Fruit fly (Drosophila melanogaster) whole organism, adult: ENCODE results near the gene QIL1.

ENCODE experiments used
- CG11617 ChIP-seq: fragments of 200-800 bp; sonication (Bioruptor generic); optimal IDR thresholded peaks from 2 replicates; lab custom pipeline; 2017; ENCODE audit warnings: mild to moderate bottlenecking, missing biosample characterization, missing genetic modification reagents, missing genetic modification characterization
- CG12768 ChIP-seq: fragments of 200-800 bp; sonication (Bioruptor generic); optimal IDR thresholded peaks from 2 replicates; lab custom pipeline; 2017; ENCODE audit warnings: missing biosample characterization, missing genetic modification characterization, mild to moderate bottlenecking, moderate library complexity, missing genetic modification reagents
- CG14711 ChIP-seq: fragments of 200-800 bp; sonication (Bioruptor generic); optimal IDR thresholded peaks from 2 replicates; lab custom pipeline; 2018; ENCODE audit warnings: missing biosample characterization, mild to moderate bottlenecking, missing genetic modification characterization, moderate library complexity
- CG1620 ChIP-seq: fragments of 200-800 bp; sonication (Bioruptor generic); optimal IDR thresholded peaks from 2 replicates; lab custom pipeline; 2016; ENCODE audit warnings: missing biosample characterization, missing genetic modification characterization
- CG33017 ChIP-seq: fragments of 200-800 bp; sonication (Bioruptor generic); optimal IDR thresholded peaks from 2 replicates; lab custom pipeline; 2018; ENCODE audit warnings: missing biosample characterization, mild to moderate bottlenecking, missing genetic modification characterization, moderate library complexity
- CG5204 ChIP-seq: fragments of 200-800 bp; sonication (Bioruptor generic); optimal IDR thresholded peaks from 2 replicates; lab custom pipeline; 2016; ENCODE audit warnings: missing biosample characterization, missing genetic modification characterization
- CG7045 ChIP-seq: fragments of 200-800 bp; sonication (Bioruptor generic); optimal IDR thresholded peaks from 2 replicates; lab custom pipeline; 2017; ENCODE audit warnings: missing biosample characterization, mild to moderate bottlenecking, missing genetic modification characterization
- CG7101 ChIP-seq: fragments of 200-800 bp; sonication (Bioruptor generic); optimal IDR thresholded peaks from 2 replicates; lab custom pipeline; 2018; ENCODE audit warnings: missing biosample characterization, mild to moderate bottlenecking, missing genetic modification characterization, moderate library complexity
- Clk ChIP-seq: fragments of 200-800 bp; sonication (Bioruptor generic); optimal IDR thresholded peaks from 2 replicates; lab custom pipeline; 2017; ENCODE audit warnings: missing biosample characterization, missing genetic modification characterization
- Crg-1 ChIP-seq: fragments of 200-800 bp; sonication (Bioruptor generic); optimal IDR thresholded peaks from 2 replicates; lab custom pipeline; 2016; ENCODE audit warnings: missing biosample characterization, missing genetic modification characterization
- Hr96 ChIP-seq: fragments of 200-800 bp; sonication (Bioruptor generic); optimal IDR thresholded peaks from 2 replicates; lab custom pipeline; 2016; ENCODE audit warnings: missing biosample characterization, missing genetic modification characterization
- Mnt ChIP-seq: fragments of 200-800 bp; sonication (Bioruptor generic); optimal IDR thresholded peaks from 2 replicates; lab custom pipeline; 2016; ENCODE audit warnings: missing biosample characterization, mild to moderate bottlenecking, missing genetic modification characterization
- bab1 ChIP-seq: fragments of 200-800 bp; sonication (Bioruptor generic); optimal IDR thresholded peaks from 3 replicates; lab custom pipeline; 2019; ENCODE audit warnings: missing biosample characterization, mild to moderate bottlenecking, missing genetic modification characterization, moderate library complexity
- cic ChIP-seq: fragments of 200-800 bp; sonication (Bioruptor generic); optimal IDR thresholded peaks from 2 replicates; lab custom pipeline; 2017; ENCODE audit warnings: missing biosample characterization, mild to moderate bottlenecking, missing genetic modification characterization, moderate library complexity
- cnc ChIP-seq, 2 experiments: fragments of >200 bp; optimal IDR thresholded peaks; 2 replicates each; lab custom pipeline; 2017
- kay ChIP-seq: fragments of 200-800 bp; sonication (Bioruptor generic); peaks from one replicate; lab custom pipeline; 2016; ENCODE audit warnings: missing biosample characterization, missing genetic modification characterization, borderline replicate concordance
- ovo ChIP-seq: fragments of 200-800 bp; sonication (Bioruptor generic); optimal IDR thresholded peaks from 2 replicates; lab custom pipeline; 2016; ENCODE audit warnings: missing biosample characterization, missing genetic modification characterization
- pad ChIP-seq: fragments of 200-800 bp; sonication (Bioruptor generic); optimal IDR thresholded peaks from 3 replicates; lab custom pipeline; 2017; ENCODE audit warnings: missing biosample characterization, missing genetic modification characterization, mild to moderate bottlenecking, moderate library complexity, missing genetic modification reagents
- tj ChIP-seq: fragments of 200-800 bp; sonication (Bioruptor generic); optimal IDR thresholded peaks from 3 replicates; lab custom pipeline; 2017; ENCODE audit warnings: missing biosample characterization, mild to moderate bottlenecking, missing genetic modification characterization, moderate library complexity
- toe ChIP-seq: fragments of 200-800 bp; sonication (Bioruptor generic); optimal IDR thresholded peaks from 2 replicates; lab custom pipeline; 2016; ENCODE audit warnings: missing biosample characterization, missing genetic modification characterization

The QIL1 gene

dm6 chr3L:17498952-17499710 lies 33.4 kb downstream of the QIL1 start:
- TF ChIP-seq Mnt (GFP tag; lab: Kevin White, UChicago) (no peak), Clk (GFP tag; lab: Kevin White, UChicago) (no peak), tj (GFP tag; lab: Kevin White, UChicago) (no peak), bab1 (no peak), CG11617 (no peak), Crg-1 (no peak), CG1620 (no peak), CG14711 (tag; lab: Kevin White, UChicago) (no peak), pad (GFP tag; lab: Kevin White, UChicago) (no peak), CG33017 (tag; lab: Kevin White, UChicago) (no peak), cnc (optimal IDR thresholded peaks at IDR 0.05; lab: Kevin White, UChicago) (no peak), CG12768 (GFP tag; lab: Kevin White, UChicago) (no peak), CG7101 (tag; lab: Kevin White, UChicago) (no peak)

dm6 chr3L:17500315-17500985 lies 34.7 kb downstream of the QIL1 start:
- TF ChIP-seq kay (GFP tag; lab: Kevin White, UChicago) (peak; percentile 20), tj (GFP tag; lab: Kevin White, UChicago) (peak; percentile 15), bab1 (no peak), Crg-1 (no peak)

dm6 chr3L:17502235-17502634 lies 36.5 kb downstream of the QIL1 start:
- no peak for TF ChIP-seq pad (GFP tag; lab: Kevin White, UChicago)
- no peak for TF ChIP-seq Clk (GFP tag; lab: Kevin White, UChicago)
- no peak for TF ChIP-seq CG14711 (tag; lab: Kevin White, UChicago)
- no peak for TF ChIP-seq kay (GFP tag; lab: Kevin White, UChicago)
- no peak for TF ChIP-seq CG1620
- TF ChIP-seq cnc (optimal IDR thresholded peaks at IDR 0.05; lab: Kevin White, UChicago) = no peak
- TF ChIP-seq tj (GFP tag; lab: Kevin White, UChicago) = no peak

dm6 chr3L:17504538-17504937 lies 38.8 kb downstream of the QIL1 start:
- TF ChIP-seq Mnt (GFP tag; lab: Kevin White, UChicago) (no peak), Hr96 (no peak), CG7101 (tag; lab: Kevin White, UChicago) (no peak), cnc (optimal IDR thresholded peaks at IDR 0.05; lab: Kevin White, UChicago) (no peak), pad (GFP tag; lab: Kevin White, UChicago) (no peak), Clk (GFP tag; lab: Kevin White, UChicago) (no peak), CG33017 (tag; lab: Kevin White, UChicago) (no peak), cic (GFP tag; lab: Kevin White, UChicago) (no peak), CG14711 (tag; lab: Kevin White, UChicago) (no peak), tj (GFP tag; lab: Kevin White, UChicago) (no peak), CG12768 (GFP tag; lab: Kevin White, UChicago) (no peak), Crg-1 (no peak), CG11617 (no peak), ovo (GFP tag; lab: Kevin White, UChicago) (no peak)

- TF ChIP-seq Mnt (GFP tag; lab: Kevin White, UChicago) = no peak
- TF ChIP-seq CG11617 = no peak
- TF ChIP-seq Clk (GFP tag; lab: Kevin White, UChicago) = no peak
- no peak for TF ChIP-seq ovo (GFP tag; lab: Kevin White, UChicago)
- no peak for TF ChIP-seq Crg-1
- TF ChIP-seq CG14711 (tag; lab: Kevin White, UChicago) = no peak
- no peak for TF ChIP-seq CG12768 (GFP tag; lab: Kevin White, UChicago)
- no peak for TF ChIP-seq kay (GFP tag; lab: Kevin White, UChicago)
- TF ChIP-seq Hr96 = no peak
- no peak for TF ChIP-seq tj (GFP tag; lab: Kevin White, UChicago)
- TF ChIP-seq pad (GFP tag; lab: Kevin White, UChicago) = no peak
- no peak for TF ChIP-seq CG33017 (tag; lab: Kevin White, UChicago)
- no peak for TF ChIP-seq bab1
- TF ChIP-seq cnc (optimal IDR thresholded peaks at IDR 0.05; lab: Kevin White, UChicago) = no peak
- TF ChIP-seq CG7101 (tag; lab: Kevin White, UChicago) = no peak
- no peak for TF ChIP-seq CG5204 (GFP tag; lab: Kevin White, UChicago)
- no peak for TF ChIP-seq cic (GFP tag; lab: Kevin White, UChicago)
- TF ChIP-seq toe (GFP tag; lab: Kevin White, UChicago) = no peak
- no peak for TF ChIP-seq CG1620
- TF ChIP-seq CG7045 (GFP tag; lab: Kevin White, UChicago) = no peak
These were observed 40.4 kb downstream of the QIL1 start for dm6 chr3L:17506005-17506760.

dm6 chr3L:17506830-17507229 lies 41.1 kb downstream of the QIL1 start:
- TF ChIP-seq ovo (GFP tag; lab: Kevin White, UChicago) = no peak
- no peak for TF ChIP-seq pad (GFP tag; lab: Kevin White, UChicago)
- no peak for TF ChIP-seq cnc (optimal IDR thresholded peaks at IDR 0.05; lab: Kevin White, UChicago)
- no peak for TF ChIP-seq toe (GFP tag; lab: Kevin White, UChicago)
